Fruit fly (Drosophila melanogaster): ENCODE results near the gene Atg17.

Atg17 gene

DNA sequence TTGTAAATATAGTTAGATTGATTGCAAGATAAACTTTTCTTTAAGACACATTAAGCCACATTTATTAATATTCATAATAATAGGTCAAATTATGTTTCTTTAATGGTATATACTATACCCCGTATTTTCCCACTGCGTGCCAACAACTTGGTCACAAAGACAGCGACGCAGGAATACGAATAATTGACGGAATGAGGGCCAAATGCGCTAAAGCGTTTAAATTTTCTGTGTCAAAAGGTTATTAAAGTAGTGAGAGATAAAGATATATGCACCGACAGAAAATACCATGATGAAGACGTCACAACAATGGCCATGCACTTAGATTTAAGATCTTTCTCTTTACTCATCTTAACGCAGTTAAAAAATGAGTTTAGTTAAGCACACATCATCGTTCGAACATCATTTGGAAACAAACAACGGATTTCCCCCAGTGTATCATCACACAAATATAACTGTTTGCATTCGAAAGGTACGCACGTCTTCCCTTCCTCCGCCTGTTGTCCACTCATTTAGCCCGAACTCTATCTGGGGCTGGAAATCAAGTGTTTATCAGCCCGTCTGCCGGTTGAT, 49.0 kb upstream of the Atg17 start (continued):
- TF ChIP-seq Abd-B (GFP tag; optimal IDR thresholded peaks at IDR 0.05) (peak; percentile 71), CG11696 (GFP tag; IDR thresholded peaks at IDR 0.05) (no peak), sd (tag; optimal IDR thresholded peaks at IDR 0.05) (no peak), Dp (GFP tag; optimal IDR thresholded peaks at IDR 0.05) (no peak), Doc2 (GFP tag; IDR thresholded peaks at IDR 0.05) (no peak), CG33557 (GFP tag; optimal IDR thresholded peaks at IDR 0.05) (no peak), wdn (GFP tag; IDR thresholded peaks at IDR 0.05) (peak; percentile 30; the same call in 1 of the 2 replicates), Nf-YB (GFP tag; optimal IDR thresholded peaks at IDR 0.05) (peak; percentile 32), Drgx (GFP tag; IDR thresholded peaks at IDR 0.05) (peak; percentile 49; the same call in 1 of the 2 replicates), Deaf1 (tag; optimal IDR thresholded peaks at IDR 0.05) (peak; percentile 25), D19B (GFP tag; optimal IDR thresholded peaks at IDR 0.05) (peak; percentile 38), zfh1 (GFP tag; IDR thresholded peaks at IDR 0.05) (peak; percentile 74), CG12104 (GFP tag; optimal IDR thresholded peaks at IDR 0.05) (peak; percentile 73), Vsx1 (GFP tag; optimal IDR thresholded peaks at IDR 0.05) (peak; percentile 9), repo (GFP tag; optimal IDR thresholded peaks at IDR 0.05) (peak; percentile 46), slp2 (GFP tag; optimal IDR thresholded peaks at IDR 0.05) (peak; percentile 48), CG12391 (tag; optimal IDR thresholded peaks at IDR 0.05) (peak; percentile 73), ci (GFP tag; IDR thresholded peaks at IDR 0.05) (peak; percentile 85), wek (GFP tag; optimal IDR thresholded peaks at IDR 0.05) (peak; percentile 29), nmo (GFP tag; optimal IDR thresholded peaks at IDR 0.05) (peak; percentile 76), fd3F (GFP tag; optimal IDR thresholded peaks at IDR 0.05) (peak; percentile 14), Six4 (GFP tag; optimal IDR thresholded peaks at IDR 0.05) (peak; percentile 38), CG10462 (GFP tag; optimal IDR thresholded peaks at IDR 0.05) (peak; percentile 20), CG10209 (GFP tag; optimal IDR thresholded peaks at IDR 0.05) (peak; percentile 63), dati (GFP tag; IDR thresholded peaks at IDR 0.05) (no peak), ttk (GFP tag; IDR thresholded peaks at IDR 0.05) (peak; percentile 49; the same call in 1 of the 2 replicates), CG3726 (GFP tag; IDR thresholded peaks at IDR 0.05) (peak; percentile 59; the same call in 1 of the 3 replicates), ken (GFP tag; IDR thresholded peaks at IDR 0.05) (peak; percentile 65; the same call in 1 of the 3 replicates), CG31388 (GFP tag; optimal IDR thresholded peaks at IDR 0.05) (peak; percentile 0), CoRest (tag; optimal IDR thresholded peaks at IDR 0.05) (peak; percentile 74), Awh (GFP tag; IDR thresholded peaks at IDR 0.05) (peak; percentile 64; the same call in 1 of the 2 replicates), CG4404 (GFP tag; IDR thresholded peaks at IDR 0.05) (peak; percentile 39; the same call in 1 of the 2 replicates), H15 (GFP tag; IDR thresholded peaks at IDR 0.05) (peak; percentile 24; the same call in 1 of the 3 replicates), Fer1 (GFP tag; optimal IDR thresholded peaks at IDR 0.05) (peak; percentile 44), CG13424 (tag; optimal IDR thresholded peaks at IDR 0.05) (peak; percentile 60), Sox100B (GFP tag; optimal IDR thresholded peaks at IDR 0.05) (peak; percentile 72), fru (optimal IDR thresholded peaks at IDR 0.05) (no peak), nerfin-1 (tag; optimal IDR thresholded peaks at IDR 0.05) (peak; percentile 51), NC2α (GFP tag; optimal IDR thresholded peaks at IDR 0.05) (no peak), CG1792 (GFP tag; optimal IDR thresholded peaks at IDR 0.05) (peak; percentile 40), CG10959 (GFP tag; IDR thresholded peaks at IDR 0.05) (no peak), bcd (GFP tag; optimal IDR thresholded peaks at IDR 0.05) (peak; percentile 59), hkb (optimal IDR thresholded peaks at IDR 0.05) (no peak), hkb (GFP tag; IDR thresholded peaks at IDR 0.05) (peak; percentile 71), Lhr (GFP tag; optimal IDR thresholded peaks at IDR 0.05) (no peak), Myb (GFP tag; optimal IDR thresholded peaks at IDR 0.05) (peak; percentile 53), ac (GFP tag; optimal IDR thresholded peaks at IDR 0.05) (no peak), Neu2 (GFP tag; optimal IDR thresholded peaks at IDR 0.05; ENCODE audit: borderline replicate concordance) (no peak), kni (GFP tag; optimal IDR thresholded peaks at IDR 0.05) (peak; percentile 34), CG1602 (GFP tag; optimal IDR thresholded peaks at IDR 0.05) (peak; percentile 48), CG17912 (GFP tag; optimal IDR thresholded peaks at IDR 0.05) (no peak)
